Fruit fly (Drosophila melanogaster): ENCODE results near the gene Ack.
A peak's percentile ranks its signal among the peaks of the same experiment; 100 is the strongest.

The Ack gene

dm6 chr3L:4103258-4104247 lies 4.4 kb upstream of the Ack start, which contains the start of gene Fit1 (continued):
- no peak for TF ChIP-seq ATbp (GFP tag; optimal IDR thresholded peaks at IDR 0.05)
- TF ChIP-seq Pdp1 (GFP tag; optimal IDR thresholded peaks at IDR 0.05), result peak in 1 of 2 experiments; percentile 95
- TF ChIP-seq CG9609 (GFP tag; optimal IDR thresholded peaks at IDR 0.05), result no peak
- TF ChIP-seq CG7357 (GFP tag; IDR thresholded peaks at IDR 0.05), result 0 out of 3 replicates have a peak, but pooled peaks have one; percentile 18
- TF ChIP-seq CG34224 (GFP tag; IDR thresholded peaks at IDR 0.05; ENCODE audit: partially characterized antibody), result peak; percentile 60
- no peak for TF ChIP-seq caup (GFP tag; optimal IDR thresholded peaks at IDR 0.05; ENCODE audit: severe bottlenecking)
- TF ChIP-seq CG7745 (tag; optimal IDR thresholded peaks at IDR 0.05), result no peak
- TF ChIP-seq cwo (GFP tag; optimal IDR thresholded peaks at IDR 0.05), result peak; percentile 63
- TF ChIP-seq CG11247 (GFP tag; IDR thresholded peaks at IDR 0.05), result no peak
- TF ChIP-seq CG8359 (GFP tag; optimal IDR thresholded peaks at IDR 0.05; ENCODE audit: borderline replicate concordance), result no peak
- no peak for TF ChIP-seq Gsc (GFP tag; IDR thresholded peaks at IDR 0.05)
- TF ChIP-seq CG6813 (GFP tag; optimal IDR thresholded peaks at IDR 0.05), result no peak
- TF ChIP-seq CG9797 (GFP tag; optimal IDR thresholded peaks at IDR 0.05), result peak; percentile 74
- TF ChIP-seq usp (GFP tag; optimal IDR thresholded peaks at IDR 0.05), result no peak
- peak; percentile 56 for TF ChIP-seq Dp (GFP tag; optimal IDR thresholded peaks at IDR 0.05)
- TF ChIP-seq MESR4 (GFP tag; optimal IDR thresholded peaks at IDR 0.05), result peak; percentile 75
- TF ChIP-seq CG2678 (tag; optimal IDR thresholded peaks at IDR 0.05), result peak; percentile 14
- peak; percentile 54 for TF ChIP-seq CG15514 (GFP tag; optimal IDR thresholded peaks at IDR 0.05)
- TF ChIP-seq ranshi (GFP tag; IDR thresholded peaks at IDR 0.05), result no peak
- TF ChIP-seq NfI (GFP tag; optimal IDR thresholded peaks at IDR 0.05), result no peak
- peak; percentile 78 for TF ChIP-seq BtbVII (GFP tag; optimal IDR thresholded peaks at IDR 0.05)
- TF ChIP-seq fd102C (GFP tag; optimal IDR thresholded peaks at IDR 0.05), result no peak
- no peak for TF ChIP-seq zfh1 (GFP tag; IDR thresholded peaks at IDR 0.05)
- no peak for TF ChIP-seq corto (GFP tag; optimal IDR thresholded peaks at IDR 0.05)
- peak; percentile 82 for TF ChIP-seq chinmo (GFP tag; IDR thresholded peaks at IDR 0.05; ENCODE audit: partially characterized antibody)
- TF ChIP-seq CG13894 (tag; optimal IDR thresholded peaks at IDR 0.05), result peak; percentile 70
- TF ChIP-seq Scr (GFP tag; IDR thresholded peaks at IDR 0.05; ENCODE audit: partially characterized antibody), result peak; percentile 53
- TF ChIP-seq CoRest (tag; optimal IDR thresholded peaks at IDR 0.05), result no peak
- TF ChIP-seq Deaf1 (tag; optimal IDR thresholded peaks at IDR 0.05), result peak; percentile 52
- TF ChIP-seq CG18764 (GFP tag; optimal IDR thresholded peaks at IDR 0.05), result no peak
- no peak for TF ChIP-seq CG2202 (tag; optimal IDR thresholded peaks at IDR 0.05)
- TF ChIP-seq CG3726 (GFP tag; IDR thresholded peaks at IDR 0.05), result no peak
- no peak for TF ChIP-seq Dad (GFP tag; optimal IDR thresholded peaks at IDR 0.05)
- peak; percentile 73 for TF ChIP-seq CG12769 (tag; optimal IDR thresholded peaks at IDR 0.05)
- peak; percentile 56; the same call in 2 of the 3 replicates for TF ChIP-seq CG7963 (GFP tag; IDR thresholded peaks at IDR 0.05; ENCODE audit: partially characterized antibody)
- TF ChIP-seq bbx (GFP tag; IDR thresholded peaks at IDR 0.05; ENCODE audit: partially characterized antibody), result peak; percentile 79
- TF ChIP-seq CG2712 (tag; optimal IDR thresholded peaks at IDR 0.05), result no peak
- TF ChIP-seq pan (optimal IDR thresholded peaks at IDR 0.05), result no peak
- peak in 1 of 2 experiments; percentile 7 for TF ChIP-seq pan (GFP tag; optimal IDR thresholded peaks at IDR 0.05 in 1 of 2, IDR thresholded peaks at IDR 0.05 in 1 of 2)
- peak; percentile 84 for TF ChIP-seq Dref (GFP tag; IDR thresholded peaks at IDR 0.05)
- TF ChIP-seq crol (GFP tag; IDR thresholded peaks at IDR 0.05), result peak; percentile 95
- TF ChIP-seq CG32772 (GFP tag; IDR thresholded peaks at IDR 0.05), result no peak
- peak; percentile 76 for TF ChIP-seq E2f2 (GFP tag; IDR thresholded peaks at IDR 0.05)
- no peak for TF ChIP-seq Rx (GFP tag; IDR thresholded peaks at IDR 0.05)
- no peak; the same call in 1 of the 2 replicates for TF ChIP-seq Xrp1 (GFP tag; IDR thresholded peaks at IDR 0.05)
- TF ChIP-seq sd (tag; optimal IDR thresholded peaks at IDR 0.05), result peak; percentile 82
- 0 out of 3 replicates have a peak, but pooled peaks have one; percentile 21 for TF ChIP-seq CG11695 (GFP tag; IDR thresholded peaks at IDR 0.05)

Measured in whole organism, embryonic.